Fruit fly (Drosophila melanogaster): Measurements from ENCODE around the gene CG5866.

Gene CG5866

DNA sequence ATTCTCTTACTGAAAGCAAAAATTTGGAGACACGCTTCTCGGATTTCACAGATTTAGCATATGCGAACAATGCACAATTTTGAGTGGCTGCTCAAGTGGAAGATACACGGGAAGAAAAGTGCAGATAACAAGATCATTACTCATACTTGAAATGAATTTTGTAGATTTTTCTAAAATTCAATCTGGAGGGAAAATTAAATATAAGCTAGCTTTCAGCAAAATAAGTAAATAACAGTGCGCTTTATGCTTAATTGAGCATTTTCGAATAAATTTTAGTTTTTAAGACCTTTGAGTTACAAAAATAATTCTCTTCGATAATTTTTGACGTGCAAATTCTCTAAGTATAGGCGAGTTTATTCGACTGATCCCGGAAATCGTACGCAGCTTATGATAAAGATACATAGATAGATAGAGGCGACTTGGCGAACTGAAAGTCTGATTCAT, 14.8 kb upstream of the CG5866 start (continued):
- TF ChIP-seq Hsf (GFP tag; optimal IDR thresholded peaks at IDR 0.05), result no peak
- peak; percentile 94 for TF ChIP-seq sens (GFP tag)
- no peak for TF ChIP-seq Dip2 (GFP tag; IDR thresholded peaks at IDR 0.05)
- 0 out of 2 replicates have a peak, but pooled peaks have one; percentile 16 for TF ChIP-seq ranshi (GFP tag; IDR thresholded peaks at IDR 0.05)
- no peak for TF ChIP-seq knrl (GFP tag; IDR thresholded peaks at IDR 0.05; ENCODE audit: partially characterized antibody)
- no peak for TF ChIP-seq CG14860 (GFP tag; IDR thresholded peaks at IDR 0.05; ENCODE audit: partially characterized antibody)
- TF ChIP-seq MTF-1 (GFP tag; optimal IDR thresholded peaks at IDR 0.05; ENCODE audit: borderline replicate concordance), result no peak
- TF ChIP-seq CG4282 (GFP tag; optimal IDR thresholded peaks at IDR 0.05), result no peak
- peak; percentile 55 for TF ChIP-seq CG10267 (tag; optimal IDR thresholded peaks at IDR 0.05)
- TF ChIP-seq NFAT (GFP tag; IDR thresholded peaks at IDR 0.05), result no peak
- TF ChIP-seq zfh1 (GFP tag; IDR thresholded peaks at IDR 0.05), result no peak
- no peak for TF ChIP-seq sug (tag; optimal IDR thresholded peaks at IDR 0.05)
- TF ChIP-seq Adf1 (GFP tag; IDR thresholded peaks at IDR 0.05), result no peak
- no peak for TF ChIP-seq CG8924 (tag; optimal IDR thresholded peaks at IDR 0.05)
- peak; percentile 60 for TF ChIP-seq lab (GFP tag; optimal IDR thresholded peaks at IDR 0.05)
- TF ChIP-seq gt (GFP tag; IDR thresholded peaks at IDR 0.05), result no peak
- peak; percentile 61 for TF ChIP-seq zf30C (GFP tag; optimal IDR thresholded peaks at IDR 0.05)
- TF ChIP-seq Abd-B (GFP tag; optimal IDR thresholded peaks at IDR 0.05), result peak; percentile 55
- no peak for TF ChIP-seq dati (GFP tag; IDR thresholded peaks at IDR 0.05)
- TF ChIP-seq zfh2 (GFP tag; optimal IDR thresholded peaks at IDR 0.05), result no peak
- no peak for TF ChIP-seq Rx (GFP tag; IDR thresholded peaks at IDR 0.05)
- no peak for TF ChIP-seq CG3065 (GFP tag; optimal IDR thresholded peaks at IDR 0.05)
- TF ChIP-seq CHES-1-like (GFP tag; optimal IDR thresholded peaks at IDR 0.05), result no peak
- peak; percentile 48; the same call in 1 of the 2 replicates for TF ChIP-seq danr (GFP tag; IDR thresholded peaks at IDR 0.05)
- TF ChIP-seq Eip74EF (GFP tag; optimal IDR thresholded peaks at IDR 0.05), result peak in 1 of 2 experiments; percentile 81
- TF ChIP-seq CG17829 (tag; optimal IDR thresholded peaks at IDR 0.05), result peak; percentile 33
- TF ChIP-seq scrt (GFP tag; optimal IDR thresholded peaks at IDR 0.05), result peak; percentile 13
- TF ChIP-seq p53 (GFP tag; optimal IDR thresholded peaks at IDR 0.05), result peak; percentile 2
- TF ChIP-seq otp (GFP tag; IDR thresholded peaks at IDR 0.05), result no peak
- peak; percentile 22 for TF ChIP-seq Hmr (GFP tag; optimal IDR thresholded peaks at IDR 0.05)
- no peak for TF ChIP-seq Tbp (GFP tag; optimal IDR thresholded peaks at IDR 0.05)
- TF ChIP-seq kay (GFP tag; optimal IDR thresholded peaks at IDR 0.05), result no peak
- no peak for TF ChIP-seq H2.0 (GFP tag; IDR thresholded peaks at IDR 0.05)
- TF ChIP-seq kah (GFP tag; optimal IDR thresholded peaks at IDR 0.05), result peak; percentile 13
- TF ChIP-seq CG4707 (GFP tag; optimal IDR thresholded peaks at IDR 0.05), result no peak
- TF ChIP-seq H15 (GFP tag; IDR thresholded peaks at IDR 0.05), result no peak
- no peak for TF ChIP-seq ap (GFP tag; IDR thresholded peaks at IDR 0.05)
- no peak for TF ChIP-seq chinmo (GFP tag; IDR thresholded peaks at IDR 0.05; ENCODE audit: partially characterized antibody)
- no peak for TF ChIP-seq HLHmδ (GFP tag; optimal IDR thresholded peaks at IDR 0.05)
- no peak for TF ChIP-seq repo (GFP tag; optimal IDR thresholded peaks at IDR 0.05)
- TF ChIP-seq dysf (GFP tag; IDR thresholded peaks at IDR 0.05), result peak; percentile 55; the same call in 2 of the 3 replicates
- TF ChIP-seq Sox100B (GFP tag; optimal IDR thresholded peaks at IDR 0.05), result peak; percentile 57
- TF ChIP-seq CG5953 (GFP tag; IDR thresholded peaks at IDR 0.05), result no peak
- no peak for TF ChIP-seq sc (optimal IDR thresholded peaks at IDR 0.05)
- no peak for TF ChIP-seq sc (GFP tag; optimal IDR thresholded peaks at IDR 0.05)
- no peak for TF ChIP-seq CG1647 (GFP tag; optimal IDR thresholded peaks at IDR 0.05)
- peak; percentile 51 for TF ChIP-seq zen (tag; optimal IDR thresholded peaks at IDR 0.05)
- peak; percentile 40 for TF ChIP-seq CG8388 (GFP tag; optimal IDR thresholded peaks at IDR 0.05)
- no peak for TF ChIP-seq maf-S (GFP tag; optimal IDR thresholded peaks at IDR 0.05)
- no peak for TF ChIP-seq CG1832 (GFP tag; optimal IDR thresholded peaks at IDR 0.05)
- TF ChIP-seq cas (GFP tag; IDR thresholded peaks at IDR 0.05), result no peak
- no peak for TF ChIP-seq mam (GFP tag; optimal IDR thresholded peaks at IDR 0.05)
